Fruit fly (Drosophila melanogaster) whole organism, prepupa: Measurements from ENCODE around the gene Plp.

Experiments
- Blimp-1 ChIP-seq: fragments of 200-800 bp; sonication (Bioruptor generic); optimal IDR thresholded peaks from 3 replicates; lab custom pipeline; 2017; ENCODE audit warnings: missing biosample characterization, missing genetic modification characterization, mild to moderate bottlenecking, moderate library complexity, missing genetic modification reagents
- CG10631 ChIP-seq: fragments of 200-800 bp; sonication (Bioruptor generic); optimal IDR thresholded peaks from 2 replicates; lab custom pipeline; 2016; ENCODE audit warnings: missing biosample characterization, missing genetic modification characterization
- CG11762 ChIP-seq: fragments of 200-800 bp; sonication (Bioruptor generic); optimal IDR thresholded peaks from 3 replicates; lab custom pipeline; 2016; ENCODE audit warnings: missing biosample characterization, missing genetic modification characterization; ENCODE audit not compliant: insufficient read depth
- CG15336 ChIP-seq: fragments of 200-800 bp; sonication (Bioruptor generic); IDR thresholded peaks from 2 replicates; pipeline ENCODE4 v1.3.6; 2022; ENCODE audit warnings: missing biosample characterization, missing genetic modification characterization
- CG1621 ChIP-seq: fragments of 200-800 bp; sonication (Bioruptor generic); optimal IDR thresholded peaks from 3 replicates; lab custom pipeline; 2018; ENCODE audit warnings: missing biosample characterization, mild to moderate bottlenecking, missing genetic modification characterization
- CG16779 ChIP-seq: fragments of 200-800 bp; sonication (Bioruptor generic); optimal IDR thresholded peaks from 3 replicates; lab custom pipeline; 2017; ENCODE audit warnings: missing biosample characterization, mild to moderate bottlenecking, missing genetic modification characterization
- CG3032 ChIP-seq: fragments of 200-800 bp; optimal IDR thresholded peaks from 2 replicates; lab custom pipeline; 2019; ENCODE audit warnings: missing biosample characterization, mild to moderate bottlenecking, missing genetic modification characterization, moderate library complexity
- CG32006 ChIP-seq: fragments of 200-800 bp; sonication (Bioruptor generic); optimal IDR thresholded peaks from 3 replicates; lab custom pipeline; 2017; ENCODE audit warnings: missing biosample characterization, mild to moderate bottlenecking, missing genetic modification characterization
- CG34406 ChIP-seq: fragments of 200-800 bp; sonication (Bioruptor generic); optimal IDR thresholded peaks from 3 replicates; lab custom pipeline; 2016; ENCODE audit warnings: missing biosample characterization, missing genetic modification characterization
- CG6792 ChIP-seq: fragments of 200-800 bp; sonication (Bioruptor generic); optimal IDR thresholded peaks from 3 replicates; lab custom pipeline; 2016; ENCODE audit warnings: missing biosample characterization, missing genetic modification characterization
- CG6854 ChIP-seq: fragments of 200-800 bp; sonication (Bioruptor generic); optimal IDR thresholded peaks from 2 replicates; lab custom pipeline; 2017; ENCODE audit warnings: missing biosample characterization, mild to moderate bottlenecking, missing genetic modification characterization
- CG8119 ChIP-seq: fragments of 200-800 bp; sonication (Bioruptor generic); IDR thresholded peaks from 3 replicates; pipeline ENCODE4 v1.3.6; 2022; ENCODE audit warnings: missing biosample characterization, missing genetic modification characterization
- CG8319 ChIP-seq: fragments of 200-800 bp; sonication (Bioruptor generic); optimal IDR thresholded peaks from 3 replicates; lab custom pipeline; 2016; ENCODE audit warnings: missing biosample characterization, missing genetic modification characterization
- CG8632 ChIP-seq: fragments of 200-800 bp; sonication (Bioruptor generic); optimal IDR thresholded peaks from 3 replicates; lab custom pipeline; 2016; ENCODE audit warnings: missing biosample characterization, missing genetic modification characterization
- CG9139 ChIP-seq: fragments of 200-800 bp; sonication (Bioruptor generic); optimal IDR thresholded peaks from 3 replicates; lab custom pipeline; 2017; ENCODE audit warnings: missing biosample characterization, mild to moderate bottlenecking, missing genetic modification characterization
- Eip75B ChIP-seq: fragments of 200-800 bp; sonication (Bioruptor generic); optimal IDR thresholded peaks from 3 replicates; lab custom pipeline; 2016; ENCODE audit warnings: missing biosample characterization, missing genetic modification characterization
- Eip78C ChIP-seq: fragments of 200-800 bp; sonication (Bioruptor generic); peaks from one replicate; lab custom pipeline; 2016; ENCODE audit warnings: missing biosample characterization, missing genetic modification characterization
- Ets21C ChIP-seq: fragments of 200-800 bp; sonication (Bioruptor generic); optimal IDR thresholded peaks from 3 replicates; lab custom pipeline; 2016; ENCODE audit warnings: missing biosample characterization, missing genetic modification characterization
- Gug ChIP-seq: fragments of 200-800 bp; sonication (Bioruptor generic); IDR thresholded peaks from 2 replicates; pipeline ENCODE4 v1.3.6; 2022; ENCODE audit warnings: missing biosample characterization, missing genetic modification characterization
- Lpt ChIP-seq: fragments of 200-800 bp; sonication (Bioruptor generic); optimal IDR thresholded peaks from 3 replicates; lab custom pipeline; 2016; ENCODE audit warnings: missing biosample characterization, missing genetic modification characterization
- Met ChIP-seq: fragments of 200-800 bp; sonication (Bioruptor generic); optimal IDR thresholded peaks from 3 replicates; lab custom pipeline; 2016; ENCODE audit warnings: missing biosample characterization, missing genetic modification characterization
- Sox102F ChIP-seq: fragments of 200-800 bp; sonication (Bioruptor generic); optimal IDR thresholded peaks from 2 replicates; lab custom pipeline; 2016; ENCODE audit warnings: missing biosample characterization, mild to moderate bottlenecking, missing genetic modification characterization
- Sox14 ChIP-seq: fragments of 200-800 bp; sonication (Bioruptor generic); optimal IDR thresholded peaks from 3 replicates; lab custom pipeline; 2016; ENCODE audit warnings: missing biosample characterization, missing genetic modification characterization
- Sox15 ChIP-seq: fragments of 200-800 bp; sonication (Bioruptor generic); optimal IDR thresholded peaks from 3 replicates; lab custom pipeline; 2016; ENCODE audit warnings: missing biosample characterization, missing genetic modification characterization
- achi ChIP-seq: fragments of 200-800 bp; sonication (Bioruptor generic); optimal IDR thresholded peaks from 3 replicates; lab custom pipeline; 2016; ENCODE audit warnings: missing biosample characterization, missing genetic modification characterization
- dac ChIP-seq: fragments of 200-800 bp; sonication (Bioruptor generic); optimal IDR thresholded peaks from 2 replicates; lab custom pipeline; 2017; ENCODE audit warnings: missing biosample characterization, mild to moderate bottlenecking, missing genetic modification characterization
- eg ChIP-seq: fragments of 200-800 bp; sonication (Bioruptor generic); IDR thresholded peaks from 3 replicates; pipeline ENCODE4 v1.3.6; 2022; ENCODE audit warnings: missing biosample characterization, missing genetic modification characterization
- esn ChIP-seq: fragments of 200-800 bp; sonication (Bioruptor generic); optimal IDR thresholded peaks from 2 replicates; lab custom pipeline; 2016; ENCODE audit warnings: missing biosample characterization, mild to moderate bottlenecking, missing genetic modification characterization, moderate library complexity
- fd59A ChIP-seq: fragments of 200-800 bp; sonication (Bioruptor generic); optimal IDR thresholded peaks from 2 replicates; lab custom pipeline; 2017; ENCODE audit warnings: missing biosample characterization, mild to moderate bottlenecking, missing genetic modification characterization, missing genetic modification reagents
- fd85E ChIP-seq: fragments of 200-800 bp; sonication (Bioruptor generic); optimal IDR thresholded peaks from 3 replicates; lab custom pipeline; 2016; ENCODE audit warnings: missing biosample characterization, missing genetic modification characterization
- fkh ChIP-seq: fragments of 200-800 bp; sonication (Bioruptor generic); optimal IDR thresholded peaks from 3 replicates; lab custom pipeline; 2017; ENCODE audit warnings: missing biosample characterization, mild to moderate bottlenecking, missing genetic modification characterization, moderate library complexity
- lz ChIP-seq: fragments of 200-800 bp; sonication (Bioruptor generic); optimal IDR thresholded peaks from 3 replicates; lab custom pipeline; 2016; ENCODE audit warnings: missing biosample characterization, missing genetic modification characterization
- net ChIP-seq: fragments of 200-800 bp; sonication (Bioruptor generic); optimal IDR thresholded peaks from 3 replicates; lab custom pipeline; 2016; ENCODE audit warnings: missing biosample characterization, missing genetic modification characterization
- pdm3 ChIP-seq: fragments of 200-800 bp; sonication (Bioruptor generic); optimal IDR thresholded peaks from 3 replicates; lab custom pipeline; 2016; ENCODE audit warnings: missing biosample characterization, missing genetic modification characterization
- spab ChIP-seq: fragments of 200-800 bp; sonication (Bioruptor generic); optimal IDR thresholded peaks from 2 replicates; lab custom pipeline; 2017; ENCODE audit warnings: missing biosample characterization, mild to moderate bottlenecking, missing genetic modification characterization, missing genetic modification reagents
- ss ChIP-seq, 2 experiments: fragments of 200-800 bp; sonication (Bioruptor generic); optimal IDR thresholded peaks; 2 replicates in 1 of 2; 3 replicates in 1 of 2; lab custom pipeline; 2017 to 2018; ENCODE audit warnings: mild to moderate bottlenecking in 2 of 2, missing biosample characterization in 2 of 2, missing genetic modification characterization in 2 of 2, moderate library complexity in 1 of 2
- topi ChIP-seq: fragments of 200-800 bp; sonication (Bioruptor generic); optimal IDR thresholded peaks from 3 replicates; lab custom pipeline; 2016; ENCODE audit warnings: missing biosample characterization, missing genetic modification characterization
- vri ChIP-seq: fragments of 200-800 bp; sonication (Bioruptor generic); optimal IDR thresholded peaks from 3 replicates; lab custom pipeline; 2016; ENCODE audit warnings: missing biosample characterization, mild to moderate bottlenecking, missing genetic modification characterization

Plp gene

dm6 chr3L:15098659-15099512 is 4.4 kb upstream of the Plp start (continued):
- peak; percentile 3 for TF ChIP-seq Sox102F (GFP tag; lab: Kevin White, UChicago)
- peak; percentile 35 for TF ChIP-seq dac (GFP tag; lab: Kevin White, UChicago)
- TF ChIP-seq CG11762 (GFP tag; lab: Kevin White, UChicago), result peak; percentile 74
- peak; percentile 81 for TF ChIP-seq Eip75B (GFP tag; lab: Kevin White, UChicago)
- peak; percentile 69 for TF ChIP-seq CG6792 (GFP tag; lab: Kevin White, UChicago)
- TF ChIP-seq CG3032 (tag; lab: Kevin White, UChicago), result peak; percentile 88
- TF ChIP-seq Eip78C (GFP tag; lab: Kevin White, UChicago), result peak; percentile 90
- peak; percentile 77 for TF ChIP-seq spab
- TF ChIP-seq achi, result peak; percentile 73
- TF ChIP-seq esn (GFP tag; lab: Kevin White, UChicago), result peak; percentile 64
- peak; percentile 71 for TF ChIP-seq net (GFP tag; lab: Kevin White, UChicago)
- TF ChIP-seq vri (GFP tag; lab: Kevin White, UChicago), result peak; percentile 3
- peak; percentile 90 for TF ChIP-seq Gug (GFP tag; lab: Robert Waterston, UW)
- peak; percentile 96 for TF ChIP-seq CG8119 (GFP tag; lab: Robert Waterston, UW)
- TF ChIP-seq CG9139, result peak; percentile 56
- TF ChIP-seq CG15336, result peak; percentile 95
- no peak for TF ChIP-seq fd59A (GFP tag; lab: Kevin White, UChicago)
- TF ChIP-seq fd85E (GFP tag; lab: Kevin White, UChicago), result peak; percentile 55
- TF ChIP-seq Lpt (GFP tag; lab: Kevin White, UChicago), result peak; percentile 90
- TF ChIP-seq CG1621 (tag; lab: Kevin White, UChicago), result peak; percentile 36
- TF ChIP-seq ss (GFP tag; optimal IDR thresholded peaks at IDR 0.05; lab: Kevin White, UChicago), result peak; percentile 23 to 51
- peak; percentile 94 for TF ChIP-seq eg
- peak; percentile 16 for TF ChIP-seq Sox14 (GFP tag; lab: Kevin White, UChicago)
- peak; percentile 94 for TF ChIP-seq Blimp-1 (GFP tag; lab: Kevin White, UChicago)
- peak; percentile 52 for TF ChIP-seq lz (GFP tag; lab: Kevin White, UChicago)
- TF ChIP-seq Met (GFP tag; lab: Kevin White, UChicago), result peak; percentile 48
- TF ChIP-seq CG16779 (tag; lab: Kevin White, UChicago), result peak; percentile 53
- TF ChIP-seq CG34406 (GFP tag; lab: Kevin White, UChicago), result peak; percentile 71
- no peak for TF ChIP-seq Sox15 (GFP tag; lab: Kevin White, UChicago)
- TF ChIP-seq CG32006 (GFP tag; lab: Kevin White, UChicago), result peak; percentile 86
- TF ChIP-seq Ets21C (GFP tag; lab: Kevin White, UChicago), result no peak
- peak; percentile 76 for TF ChIP-seq CG8632 (GFP tag; lab: Kevin White, UChicago)

- TF ChIP-seq CG6854 (GFP tag; lab: Kevin White, UChicago) (peak; percentile 18), CG10631 (GFP tag; lab: Kevin White, UChicago) (peak; percentile 29), pdm3 (GFP tag; lab: Kevin White, UChicago) (peak; percentile 6), CG8319 (GFP tag; lab: Kevin White, UChicago) (no peak), fkh (GFP tag; lab: Kevin White, UChicago) (peak; percentile 63), CG15336 (0 out of 2 replicates have a peak, but pooled peaks have one; percentile 18), lz (GFP tag; lab: Kevin White, UChicago) (peak; percentile 30), esn (GFP tag; lab: Kevin White, UChicago) (peak; percentile 37), topi (GFP tag; lab: Kevin White, UChicago) (peak; percentile 18), Lpt (GFP tag; lab: Kevin White, UChicago) (no peak), Eip78C (GFP tag; lab: Kevin White, UChicago) (peak; percentile 34), Sox14 (GFP tag; lab: Kevin White, UChicago) (peak; percentile 8), CG3032 (tag; lab: Kevin White, UChicago) (no peak)
Observed at dm6 chr3L:15097878-15098520, 3.5 kb upstream of the Plp start, which contains the start of gene Ctps. Gene Ctps (plus strand): TSS chr3L:15097914.
